Worm (Caenorhabditis elegans) whole organism, L1 larva: ENCODE measurements around the gene VW02B12L.2.

Experiments
- aha-1 ChIP-seq: fragments of 150-350 bp; optimal IDR thresholded peaks from 2 replicates; lab custom pipeline; 2014; ENCODE audit warnings: missing biosample characterization, missing genetic modification characterization
- ama-1 ChIP-seq: fragments of 150-350 bp; optimal IDR thresholded peaks from 2 replicates; lab custom pipeline; 2014
- blmp-1 ChIP-seq: fragments of 150-350 bp; optimal IDR thresholded peaks from 2 replicates; lab custom pipeline; 2014; ENCODE audit warnings: missing biosample characterization, missing genetic modification characterization
- fkh-10 ChIP-seq: sonication (generic microtip); optimal IDR thresholded peaks from 2 replicates; lab custom pipeline; 2017; ENCODE audit warnings: missing biosample characterization, missing genetic modification reagents, missing genetic modification characterization
- isw-1 ChIP-seq: fragments of 200-800 bp; sonication (Bioruptor generic); IDR thresholded peaks from 2 replicates; pipeline ENCODE4 v1.3.6; 2022; ENCODE audit warnings: missing genetic modification characterization, missing compliant biosample characterization
- lin-35 ChIP-seq, 2 experiments: fragments of 150-350 bp; optimal IDR thresholded peaks; 2 replicates each; lab custom pipeline; 2014; ENCODE audit warnings: missing biosample characterization in 2 of 2, missing genetic modification characterization in 2 of 2, missing genetic modification reagents in 2 of 2
- nhr-12 ChIP-seq: sonication (generic microtip); optimal IDR thresholded peaks from 2 replicates; lab custom pipeline; 2017; ENCODE audit warnings: missing biosample characterization, missing genetic modification characterization
- nhr-237 ChIP-seq: fragments of 150-350 bp; optimal IDR thresholded peaks from 2 replicates; lab custom pipeline; 2014; ENCODE audit warnings: missing biosample characterization, missing genetic modification characterization
- nhr-28 ChIP-seq: fragments of 150-350 bp; optimal IDR thresholded peaks from 2 replicates; lab custom pipeline; 2014; ENCODE audit warnings: missing biosample characterization, missing genetic modification characterization
- zag-1 ChIP-seq: fragments of 150-350 bp; optimal IDR thresholded peaks from 2 replicates; lab custom pipeline; 2014; ENCODE audit warnings: missing biosample characterization, missing genetic modification characterization
- ztf-11 ChIP-seq, 2 experiments: sonication (generic microtip); optimal IDR thresholded peaks; 2 replicates each; lab custom pipeline; 2016 to 2017; ENCODE audit warnings: missing genetic modification characterization in 2 of 2, missing biosample characterization in 1 of 2, missing compliant biosample characterization in 1 of 2
- ztf-4 ChIP-seq: fragments of 150-350 bp; optimal IDR thresholded peaks from 2 replicates; lab custom pipeline; 2014; ENCODE audit warnings: missing biosample characterization, missing genetic modification characterization

ce11 chrII:11455140-11455539 is 15.0 kb upstream of the VW02B12L.2 start:
- no peak for TF ChIP-seq nhr-12
- TF ChIP-seq isw-1 (GFP tag; lab: Robert Waterston, UW): no peak
- TF ChIP-seq ztf-4 (tag; lab: Kevin White, UChicago): no peak
- TF ChIP-seq nhr-237 (tag; lab: Kevin White, UChicago): no peak
- no peak for TF ChIP-seq aha-1 (tag; lab: Kevin White, UChicago)
- no peak for TF ChIP-seq ztf-11 (tag; optimal IDR thresholded peaks at IDR 0.05; lab: Kevin White, UChicago)
- TF ChIP-seq lin-35 (GFP tag; optimal IDR thresholded peaks at IDR 0.05; lab: Kevin White, UChicago): no peak
- TF ChIP-seq nhr-28 (tag; lab: Kevin White, UChicago): no peak
- no peak for TF ChIP-seq zag-1 (tag; lab: Kevin White, UChicago)
- no peak for TF ChIP-seq fkh-10 (GFP tag; lab: Kevin White, UChicago)
- no peak for TF ChIP-seq blmp-1 (tag; lab: Kevin White, UChicago)
- no peak for TF ChIP-seq ama-1 (lab: Kevin White, UChicago)
